Worm (Caenorhabditis elegans) whole organism, L1 larva: ENCODE measurements around the gene patr-1.

Experiments used
- aha-1 ChIP-seq: fragments of 150-350 bp; optimal IDR thresholded peaks from 2 replicates; lab custom pipeline; 2014; ENCODE audit warnings: missing biosample characterization, missing genetic modification characterization
- ama-1 ChIP-seq: fragments of 150-350 bp; optimal IDR thresholded peaks from 2 replicates; lab custom pipeline; 2014
- ceh-63 ChIP-seq: fragments of 200-800 bp; sonication (Bioruptor generic); optimal IDR thresholded peaks from 2 replicates; lab custom pipeline; 2018; ENCODE audit warnings: mild to moderate bottlenecking, missing genetic modification characterization, missing compliant biosample characterization
- ceh-8 ChIP-seq: fragments of 200-800 bp; sonication (Bioruptor generic); optimal IDR thresholded peaks from 2 replicates; lab custom pipeline; 2018; ENCODE audit warnings: mild to moderate bottlenecking, missing genetic modification characterization, moderate library complexity, missing compliant biosample characterization
- ces-1 ChIP-seq: fragments of 150-350 bp; optimal IDR thresholded peaks from 2 replicates; lab custom pipeline; 2014; ENCODE audit warnings: missing biosample characterization, missing genetic modification reagents, missing genetic modification characterization
- dsc-1 ChIP-seq: sonication (generic microtip); optimal IDR thresholded peaks from 2 replicates; lab custom pipeline; 2016; ENCODE audit warnings: mild to moderate bottlenecking, missing genetic modification characterization, missing compliant biosample characterization
- efl-1 ChIP-seq, 4 experiments: fragments of 150-350 bp; optimal IDR thresholded peaks in 3 of 4; peaks in 1 of 4; 1 replicate in 1 of 4; 2 replicates in 3 of 4; lab custom pipeline; 2014; ENCODE audit warnings: missing biosample characterization in 2 of 4, missing genetic modification characterization in 2 of 4, missing genetic modification reagents in 2 of 4
- efl-3 ChIP-seq: fragments of 200-800 bp; sonication (Bioruptor generic); optimal IDR thresholded peaks from 2 replicates; lab custom pipeline; 2018; ENCODE audit warnings: mild to moderate bottlenecking, missing genetic modification characterization, missing compliant biosample characterization
- egl-27 ChIP-seq, 2 experiments: fragments of 150-350 bp in 1 of 2; sonication (generic microtip); optimal IDR thresholded peaks; 3 replicates each; lab custom pipeline; 2017 to 2018; ENCODE audit warnings: missing biosample characterization in 2 of 2, missing genetic modification characterization in 2 of 2, missing genetic modification reagents in 2 of 2
- elt-3 ChIP-seq, 6 experiments: fragments of 150-350 bp in 1 of 6; sonication (generic microtip); optimal IDR thresholded peaks; 2 replicates each; lab custom pipeline; 2017 to 2018; ENCODE audit warnings: missing biosample characterization in 6 of 6, missing genetic modification characterization in 6 of 6, inconsistent platforms in 1 of 6
- ets-5 ChIP-seq: fragments of 200-800 bp; sonication (Bioruptor generic); IDR thresholded peaks from 2 replicates; pipeline ENCODE4 v1.3.6; 2022; ENCODE audit warnings: missing genetic modification characterization, missing compliant biosample characterization
- hlh-4 ChIP-seq: sonication (generic microtip); optimal IDR thresholded peaks from 2 replicates; lab custom pipeline; 2016; ENCODE audit warnings: mild to moderate bottlenecking, missing genetic modification characterization, missing compliant biosample characterization
- hpl-2 ChIP-seq: fragments of 150-350 bp; optimal IDR thresholded peaks from 2 replicates; lab custom pipeline; 2014; ENCODE audit warnings: missing biosample characterization, missing genetic modification reagents, missing genetic modification characterization
- jun-1 ChIP-seq: fragments of 150-350 bp; optimal IDR thresholded peaks from 2 replicates; lab custom pipeline; 2014; ENCODE audit warnings: missing biosample characterization, missing genetic modification reagents, missing genetic modification characterization
- lin-13 ChIP-seq: fragments of 150-350 bp; optimal IDR thresholded peaks from 2 replicates; lab custom pipeline; 2014; ENCODE audit warnings: missing biosample characterization, missing genetic modification reagents, missing genetic modification characterization
- lin-35 ChIP-seq, 2 experiments: fragments of 150-350 bp; optimal IDR thresholded peaks; 2 replicates each; lab custom pipeline; 2014; ENCODE audit warnings: missing biosample characterization in 2 of 2, missing genetic modification characterization in 2 of 2, missing genetic modification reagents in 2 of 2
- lir-3 ChIP-seq: sonication (generic microtip); optimal IDR thresholded peaks from 2 replicates; lab custom pipeline; 2016; ENCODE audit warnings: mild to moderate bottlenecking, missing genetic modification characterization, moderate library complexity, missing compliant biosample characterization; ENCODE audit not compliant: poor library complexity
- lsy-2 ChIP-seq, 2 experiments: fragments of 150-350 bp; optimal IDR thresholded peaks; 2 replicates each; lab custom pipeline; 2014; ENCODE audit warnings: missing biosample characterization in 2 of 2, missing genetic modification characterization in 2 of 2
- mab-9 ChIP-seq: fragments of 200-800 bp; sonication (Bioruptor generic); IDR thresholded peaks from 2 replicates; pipeline ENCODE4 v1.3.6; 2022; ENCODE audit warnings: missing genetic modification reagents, missing genetic modification characterization, missing compliant biosample characterization
- mdl-1 ChIP-seq, 2 experiments: fragments of 150-350 bp; optimal IDR thresholded peaks; 2 replicates each; lab custom pipeline; 2014 to 2017; ENCODE audit warnings: missing biosample characterization in 2 of 2, missing genetic modification characterization in 2 of 2, inconsistent platforms in 1 of 2
- mef-2 ChIP-seq: fragments of 150-350 bp; optimal IDR thresholded peaks from 2 replicates; lab custom pipeline; 2014; ENCODE audit warnings: missing biosample characterization, missing genetic modification characterization
- mep-1 ChIP-seq: fragments of 150-350 bp; optimal IDR thresholded peaks from 2 replicates; lab custom pipeline; 2014; ENCODE audit warnings: missing biosample characterization, missing genetic modification characterization
- nhr-11 ChIP-seq: fragments of 150-350 bp; optimal IDR thresholded peaks from 2 replicates; lab custom pipeline; 2014; ENCODE audit warnings: missing biosample characterization, missing genetic modification characterization
- nhr-47 ChIP-seq: sonication (generic microtip); optimal IDR thresholded peaks from 2 replicates; lab custom pipeline; 2016; ENCODE audit warnings: mild to moderate bottlenecking, missing genetic modification characterization, moderate library complexity, missing compliant biosample characterization
- nhr-77 ChIP-seq: fragments of 150-350 bp; optimal IDR thresholded peaks from 2 replicates; lab custom pipeline; 2014; ENCODE audit warnings: missing biosample characterization, missing genetic modification characterization
- nhr-85 ChIP-seq: sonication (generic microtip); peaks from one replicate; lab custom pipeline; 2016; ENCODE audit warnings: missing genetic modification characterization, inconsistent platforms, missing compliant biosample characterization
- nhr-90 ChIP-seq: sonication (generic microtip); optimal IDR thresholded peaks from 2 replicates; lab custom pipeline; 2016; ENCODE audit warnings: mild to moderate bottlenecking, missing genetic modification characterization, missing compliant biosample characterization; ENCODE audit not compliant: poor library complexity
- pag-3 ChIP-seq: sonication (generic microtip); optimal IDR thresholded peaks from 2 replicates; lab custom pipeline; 2017; ENCODE audit warnings: missing genetic modification characterization, mild to moderate bottlenecking, missing compliant biosample characterization, antibody characterized with exemption, borderline replicate concordance; ENCODE audit not compliant: insufficient read depth
- snu-23 ChIP-seq: sonication (generic microtip); optimal IDR thresholded peaks from 2 replicates; lab custom pipeline; 2016; ENCODE audit warnings: missing genetic modification characterization, missing compliant biosample characterization
- sptf-1 ChIP-seq: fragments of 150-350 bp; optimal IDR thresholded peaks from 2 replicates; lab custom pipeline; 2014; ENCODE audit warnings: missing biosample characterization, missing genetic modification characterization
- sup-37 ChIP-seq: fragments of 200-800 bp; sonication (Bioruptor generic); optimal IDR thresholded peaks from 2 replicates; lab custom pipeline; 2018; ENCODE audit warnings: mild to moderate bottlenecking, missing genetic modification characterization, missing compliant biosample characterization
- swsn-7 ChIP-seq: sonication (generic microtip); optimal IDR thresholded peaks from 2 replicates; lab custom pipeline; 2016; ENCODE audit warnings: missing genetic modification characterization, missing compliant biosample characterization
- tbx-2 ChIP-seq: sonication (generic microtip); optimal IDR thresholded peaks from 2 replicates; lab custom pipeline; 2016; ENCODE audit warnings: missing genetic modification characterization, missing compliant biosample characterization
- tlp-1 ChIP-seq: fragments of 150-350 bp; optimal IDR thresholded peaks from 2 replicates; lab custom pipeline; 2014; ENCODE audit warnings: missing biosample characterization, missing genetic modification characterization
- unc-62 ChIP-seq: fragments of 150-350 bp; optimal IDR thresholded peaks from 2 replicates; lab custom pipeline; 2014; ENCODE audit warnings: missing biosample characterization, missing genetic modification reagents, missing genetic modification characterization
- vab-15 ChIP-seq: sonication (generic microtip); optimal IDR thresholded peaks from 2 replicates; lab custom pipeline; 2017; ENCODE audit warnings: missing genotype, mild to moderate bottlenecking, missing genetic modification characterization, missing compliant biosample characterization
- xbp-1 ChIP-seq: sonication (generic microtip); optimal IDR thresholded peaks from 2 replicates; lab custom pipeline; 2016; ENCODE audit warnings: missing genetic modification characterization, missing compliant biosample characterization
- ztf-11 ChIP-seq, 2 experiments: sonication (generic microtip); optimal IDR thresholded peaks; 2 replicates each; lab custom pipeline; 2016 to 2017; ENCODE audit warnings: missing genetic modification characterization in 2 of 2, missing biosample characterization in 1 of 2, missing compliant biosample characterization in 1 of 2

Gene patr-1

DNA sequence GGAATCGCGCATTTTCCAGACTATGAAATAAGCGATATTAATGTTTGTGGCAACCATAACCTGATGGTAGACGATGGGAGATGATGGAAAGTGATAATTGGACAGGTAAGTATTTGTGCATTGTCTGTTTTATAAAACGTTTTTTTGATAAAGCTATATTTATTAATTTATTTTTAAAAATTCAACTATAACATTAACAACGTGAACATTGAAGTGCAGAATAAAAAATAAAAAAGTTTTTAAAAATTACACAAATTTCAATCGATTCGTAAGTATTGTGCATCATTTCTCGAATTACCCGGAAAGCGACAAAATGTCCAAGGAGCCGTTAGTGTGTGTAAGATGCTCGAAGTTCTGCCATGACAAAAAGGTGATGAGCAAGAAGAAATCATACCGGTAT, 28.5 kb upstream of the patr-1 start, which contains the start of gene jmjd-1.1:
Gene jmjd-1.1, plus strand, starts transcription at position 301 of the 400 bp plus-strand sequence.
- TF ChIP-seq xbp-1 (no peak), ceh-8 (GFP tag; lab: Kevin White, UChicago) (no peak), nhr-11 (tag; lab: Kevin White, UChicago) (no peak), lir-3 (tag; lab: Kevin White, UChicago) (no peak), nhr-47 (tag; lab: Kevin White, UChicago) (no peak), swsn-7 (tag; lab: Kevin White, UChicago) (no peak), sptf-1 (tag; lab: Kevin White, UChicago) (no peak)

DNA sequence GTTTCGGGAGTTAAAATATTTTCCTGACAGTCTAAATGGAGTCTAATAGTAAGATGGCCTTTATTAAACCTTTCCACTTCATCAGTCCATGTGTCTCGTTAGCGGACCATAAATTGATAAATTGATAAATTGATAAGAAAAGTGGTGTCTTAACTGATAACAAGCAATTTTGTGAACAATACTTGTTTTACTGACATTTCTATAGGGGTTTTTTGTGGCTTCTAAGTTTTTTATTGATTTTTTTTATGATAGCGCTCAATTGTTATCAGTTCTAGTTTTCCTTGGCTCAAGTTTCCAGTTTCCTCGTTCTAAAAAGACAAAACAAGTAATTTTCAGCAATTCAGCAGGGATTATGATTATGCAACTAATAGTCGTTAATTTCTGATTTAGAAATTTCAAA, 24.7 kb upstream of the patr-1 start, which contains the start of gene F43G6.17:
Gene F43G6.17, plus strand, starts transcription at position 301 of the 400 bp plus-strand sequence.
- TF ChIP-seq mef-2 (no peak), efl-3 (no peak), lin-35 (GFP tag; optimal IDR thresholded peaks at IDR 0.05; lab: Kevin White, UChicago) (no peak), lir-3 (tag; lab: Kevin White, UChicago) (no peak), aha-1 (no peak), ceh-63 (no peak), tbx-2 (tag; lab: Kevin White, UChicago) (no peak), jun-1 (tag; lab: Kevin White, UChicago) (no peak), dsc-1 (tag; lab: Kevin White, UChicago) (no peak), egl-27 (tag; optimal IDR thresholded peaks at IDR 0.05; lab: Kevin White, UChicago) (no peak), nhr-90 (tag; lab: Kevin White, UChicago) (no peak), unc-62 (GFP tag; lab: Kevin White, UChicago) (no peak), hlh-4 (tag; lab: Kevin White, UChicago) (no peak), tlp-1 (tag; lab: Kevin White, UChicago) (no peak), ets-5 (no peak), nhr-77 (tag; lab: Kevin White, UChicago) (no peak), lin-13 (GFP tag; lab: Kevin White, UChicago) (no peak)

DNA sequence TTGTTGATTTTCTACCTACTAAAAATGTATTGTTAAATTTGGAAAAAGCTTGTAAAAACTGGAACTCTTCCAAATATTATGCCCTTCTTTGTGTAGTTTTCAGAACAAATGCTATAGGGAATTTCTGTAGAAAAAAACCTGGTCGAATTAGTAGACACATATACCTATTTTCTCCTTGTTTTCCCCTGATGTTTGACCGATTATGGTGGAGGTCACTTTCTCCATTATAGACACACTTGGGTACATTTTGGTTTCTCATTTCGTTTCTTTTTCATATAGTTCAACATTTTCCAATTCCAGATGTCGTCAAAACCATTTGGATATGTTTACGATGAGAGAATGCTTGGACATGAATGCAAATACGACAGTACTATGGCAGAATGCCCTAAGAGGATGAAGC, 21.0 kb upstream of the patr-1 start, which contains the start of gene hda-5:
Gene hda-5, plus strand, starts transcription at position 301 of the 400 bp plus-strand sequence.
- TF ChIP-seq ztf-11 (tag; optimal IDR thresholded peaks at IDR 0.05; lab: Kevin White, UChicago) (no peak), elt-3 (tag; optimal IDR thresholded peaks at IDR 0.05; lab: Kevin White, UChicago) (no peak), hpl-2 (GFP tag; lab: Kevin White, UChicago) (no peak), ces-1 (GFP tag; lab: Kevin White, UChicago) (no peak), egl-27 (tag; optimal IDR thresholded peaks at IDR 0.05; lab: Kevin White, UChicago) (no peak), nhr-85 (no peak), mdl-1 (tag; optimal IDR thresholded peaks at IDR 0.05; lab: Kevin White, UChicago) (no peak), vab-15 (no peak), sptf-1 (tag; lab: Kevin White, UChicago) (no peak), pag-3 (tag; lab: Kevin White, UChicago) (no peak), snu-23 (GFP tag; lab: Kevin White, UChicago) (no peak), mab-9 (no peak), sup-37 (GFP tag; lab: Kevin White, UChicago) (no peak), lsy-2 (tag; optimal IDR thresholded peaks at IDR 0.05; lab: Kevin White, UChicago) (no peak), efl-1 (optimal IDR thresholded peaks at IDR 0.05; lab: Kevin White, UChicago) (no peak), efl-1 (GFP tag; optimal IDR thresholded peaks at IDR 0.05 in 1 of 2; lab: Kevin White, UChicago) (no peak), mep-1 (no peak), ama-1 (no peak)
- TF ChIP-seq, all 84 proteins: peak for 0
